Fruit fly (Drosophila melanogaster) whole organism, embryonic: ENCODE data around the gene foxo.

Experiments
- Ada2b ChIP-seq: fragments of 200-800 bp; sonication (Bioruptor generic); IDR thresholded peaks from 2 replicates; pipeline ENCODE4 v1.3.6; 2022; ENCODE audit warnings: missing biosample characterization, missing genetic modification characterization
- Bdp1 ChIP-seq: fragments of 200-800 bp; sonication (Bioruptor generic); optimal IDR thresholded peaks from 3 replicates; lab custom pipeline; 2016; ENCODE audit warnings: missing biosample characterization, missing genetic modification characterization
- CG10431 ChIP-seq: fragments of 200-800 bp; sonication (Bioruptor generic); optimal IDR thresholded peaks from 3 replicates; lab custom pipeline; 2018; ENCODE audit warnings: missing biosample characterization, mild to moderate bottlenecking, missing genetic modification characterization
- CG10565 ChIP-seq: fragments of 200-800 bp; sonication (Bioruptor generic); optimal IDR thresholded peaks from 3 replicates; lab custom pipeline; 2016; ENCODE audit warnings: missing biosample characterization, mild to moderate bottlenecking, missing genetic modification characterization
- CG11560 ChIP-seq: fragments of 200-800 bp; sonication (Bioruptor generic); IDR thresholded peaks from 3 replicates; pipeline ENCODE4 v1.3.6; 2022; ENCODE audit warnings: missing biosample characterization, missing genetic modification characterization
- CG12391 ChIP-seq: fragments of 200-800 bp; sonication (Bioruptor generic); optimal IDR thresholded peaks from 3 replicates; lab custom pipeline; 2018; ENCODE audit warnings: missing biosample characterization, mild to moderate bottlenecking, missing genetic modification characterization, moderate library complexity
- CG13296 ChIP-seq: fragments of 200-800 bp; sonication (Bioruptor generic); optimal IDR thresholded peaks from 3 replicates; lab custom pipeline; 2018; ENCODE audit warnings: missing biosample characterization, mild to moderate bottlenecking, missing genetic modification characterization
- CG1832 ChIP-seq: fragments of 200-800 bp; sonication (Bioruptor generic); optimal IDR thresholded peaks from 2 replicates; lab custom pipeline; 2017; ENCODE audit warnings: missing biosample characterization, mild to moderate bottlenecking, missing genetic modification characterization, inconsistent platforms
- CG2889 ChIP-seq: fragments of 200-800 bp; sonication (Bioruptor generic); IDR thresholded peaks from 3 replicates; pipeline ENCODE4 v1.3.6; 2022; ENCODE audit warnings: missing biosample characterization, missing genetic modification characterization
- CG31365 ChIP-seq: fragments of 200-800 bp; sonication (Bioruptor generic); optimal IDR thresholded peaks from 2 replicates; lab custom pipeline; 2018; ENCODE audit warnings: missing biosample characterization, mild to moderate bottlenecking, missing genetic modification characterization
- CG4707 ChIP-seq: fragments of 200-800 bp; sonication (Bioruptor generic); optimal IDR thresholded peaks from 2 replicates; lab custom pipeline; 2018; ENCODE audit warnings: missing biosample characterization, mild to moderate bottlenecking, missing genetic modification characterization, moderate library complexity
- CG6272 ChIP-seq: fragments of 200-800 bp; sonication (Bioruptor generic); IDR thresholded peaks from 2 replicates; pipeline ENCODE4 v1.3.6; 2022; ENCODE audit warnings: missing biosample characterization, missing genetic modification characterization
- CG6813 ChIP-seq: fragments of 200-800 bp; sonication (Bioruptor generic); optimal IDR thresholded peaks from 2 replicates; lab custom pipeline; 2017; ENCODE audit warnings: missing biosample characterization, missing genetic modification characterization, mild to moderate bottlenecking, moderate library complexity, missing genetic modification reagents
- CG7372 ChIP-seq: fragments of 200-800 bp; sonication (Bioruptor generic); IDR thresholded peaks from 2 replicates; pipeline ENCODE4 v1.3.6; 2022; ENCODE audit warnings: missing biosample characterization, missing genetic modification characterization
- CG7987 ChIP-seq: fragments of 200-800 bp; sonication (Bioruptor generic); optimal IDR thresholded peaks from 2 replicates; lab custom pipeline; 2018; ENCODE audit warnings: missing biosample characterization, mild to moderate bottlenecking, missing genetic modification characterization, moderate library complexity
- CG8944 ChIP-seq: fragments of 200-800 bp; sonication (Bioruptor generic); optimal IDR thresholded peaks from 3 replicates; lab custom pipeline; 2016; ENCODE audit warnings: missing biosample characterization, missing genetic modification characterization
- CG9817 ChIP-seq: fragments of 200-800 bp; sonication (Bioruptor generic); optimal IDR thresholded peaks from 2 replicates; lab custom pipeline; 2018; ENCODE audit warnings: missing biosample characterization, mild to moderate bottlenecking, missing genetic modification characterization, moderate library complexity
- D19B ChIP-seq: fragments of 200-800 bp; sonication (Bioruptor generic); optimal IDR thresholded peaks from 2 replicates; lab custom pipeline; 2017; ENCODE audit warnings: missing biosample characterization, mild to moderate bottlenecking, missing genetic modification characterization
- Ets65A ChIP-seq: fragments of 200-800 bp; sonication (Bioruptor generic); peaks from one replicate; lab custom pipeline; 2016; ENCODE audit warnings: missing biosample characterization, missing genetic modification characterization
- GATAe ChIP-seq: fragments of 200-800 bp; sonication (Bioruptor generic); conservative IDR thresholded peaks from 2 replicates; pipeline ENCODE4 v1.3.6; 2022; ENCODE audit warnings: missing biosample characterization, missing genetic modification characterization
- Hr78 ChIP-seq, 2 experiments: fragments of 200-800 bp in 1 of 2; fragments of >200 bp in 1 of 2; sonication (Bioruptor generic) in 1 of 2; optimal IDR thresholded peaks; 2 replicates each; lab custom pipeline; 2017 to 2019; ENCODE audit warnings: missing biosample characterization in 2 of 2, missing genetic modification characterization in 2 of 2, mild to moderate bottlenecking in 1 of 2, moderate library complexity in 1 of 2
- Mad ChIP-seq: fragments of 200-800 bp; sonication (Bioruptor generic); optimal IDR thresholded peaks from 2 replicates; lab custom pipeline; 2016; ENCODE audit warnings: missing biosample characterization, missing genetic modification characterization
- Meics ChIP-seq: fragments of 200-800 bp; sonication (Bioruptor generic); optimal IDR thresholded peaks from 2 replicates; lab custom pipeline; 2017; ENCODE audit warnings: missing biosample characterization, mild to moderate bottlenecking, missing genetic modification characterization
- Nf-YC ChIP-seq: fragments of 200-800 bp; optimal IDR thresholded peaks from 3 replicates; lab custom pipeline; 2019; ENCODE audit warnings: missing biosample characterization, mild to moderate bottlenecking, missing genetic modification characterization, moderate library complexity
- Oli ChIP-seq: fragments of 200-800 bp; sonication (Bioruptor generic); optimal IDR thresholded peaks from 2 replicates; lab custom pipeline; 2018; ENCODE audit warnings: missing biosample characterization, mild to moderate bottlenecking, missing genetic modification characterization, moderate library complexity
- Rx ChIP-seq: fragments of 200-800 bp; sonication (Bioruptor generic); IDR thresholded peaks from 2 replicates; pipeline ENCODE4 v1.3.6; 2022; ENCODE audit warnings: missing biosample characterization, missing genetic modification characterization
- Side ChIP-seq: fragments of 200-800 bp; sonication (Bioruptor generic); optimal IDR thresholded peaks from 2 replicates; lab custom pipeline; 2016; ENCODE audit warnings: missing biosample characterization, missing genetic modification characterization
- Sry-β ChIP-seq: fragments of 200-800 bp; sonication (Bioruptor generic); optimal IDR thresholded peaks from 2 replicates; lab custom pipeline; 2018; ENCODE audit warnings: missing biosample characterization, mild to moderate bottlenecking, missing genetic modification characterization, moderate library complexity
- Tbp ChIP-seq: fragments of >200 bp; optimal IDR thresholded peaks from 2 replicates; lab custom pipeline; 2018; ENCODE audit warnings: missing biosample characterization, missing genetic modification characterization
- Vsx1 ChIP-seq: fragments of 200-800 bp; sonication (Bioruptor generic); optimal IDR thresholded peaks from 2 replicates; lab custom pipeline; 2017; ENCODE audit warnings: missing biosample characterization, mild to moderate bottlenecking, missing genetic modification characterization, missing genetic modification reagents
- bowl ChIP-seq: fragments of 200-800 bp; sonication (Bioruptor generic); IDR thresholded peaks from 2 replicates; pipeline ENCODE4 v1.3.6; 2022; ENCODE audit warnings: missing biosample characterization, missing genetic modification characterization
- croc ChIP-seq: fragments of 200-800 bp; sonication (Bioruptor generic); conservative IDR thresholded peaks from 3 replicates; pipeline ENCODE4 v1.3.6; 2022; ENCODE audit warnings: missing biosample characterization, missing genetic modification characterization
- dmrt99B ChIP-seq: fragments of 200-800 bp; sonication (Bioruptor generic); optimal IDR thresholded peaks from 2 replicates; lab custom pipeline; 2018; ENCODE audit warnings: missing biosample characterization, mild to moderate bottlenecking, missing genetic modification characterization, moderate library complexity
- esg ChIP-seq: fragments of 200-800 bp; sonication (Bioruptor generic); conservative IDR thresholded peaks from 2 replicates; pipeline ENCODE4 v1.3.6; 2022; ENCODE audit warnings: missing biosample characterization, missing genetic modification characterization
- ewg ChIP-seq: fragments of 200-800 bp; sonication (Bioruptor generic); optimal IDR thresholded peaks from 3 replicates; lab custom pipeline; 2017; ENCODE audit warnings: mild to moderate bottlenecking, missing biosample characterization, missing genetic modification reagents, missing genetic modification characterization
- gcm2 ChIP-seq: fragments of 200-800 bp; sonication (Bioruptor generic); optimal IDR thresholded peaks from 2 replicates; lab custom pipeline; 2016; ENCODE audit warnings: missing biosample characterization, missing genetic modification characterization
- mirr ChIP-seq: fragments of 200-800 bp; sonication (Bioruptor generic); optimal IDR thresholded peaks from 3 replicates; lab custom pipeline; 2018; ENCODE audit warnings: missing biosample characterization, mild to moderate bottlenecking, missing genetic modification characterization
- pb ChIP-seq: fragments of 200-800 bp; sonication (Bioruptor generic); optimal IDR thresholded peaks from 3 replicates; lab custom pipeline; 2016; ENCODE audit warnings: missing biosample characterization, missing genetic modification characterization
- sens ChIP-seq: fragments of 200-800 bp; sonication (Bioruptor generic); peaks from one replicate; lab custom pipeline; 2016; ENCODE audit warnings: missing biosample characterization, missing genetic modification characterization
- sens-2 ChIP-seq: fragments of 200-800 bp; sonication (Bioruptor generic); IDR thresholded peaks from 2 replicates; pipeline ENCODE4 v1.3.6; 2022; ENCODE audit warnings: missing biosample characterization, missing genetic modification characterization
- tgo ChIP-seq: fragments of 200-800 bp; sonication (Bioruptor generic); IDR thresholded peaks from 3 replicates; pipeline ENCODE4 v1.3.6; 2022; ENCODE audit warnings: missing biosample characterization, missing genetic modification characterization
- tll ChIP-seq, 2 experiments: fragments of 200-800 bp in 1 of 2; fragments of >200 bp in 1 of 2; sonication (Bioruptor generic) in 1 of 2; optimal IDR thresholded peaks; 2 replicates each; lab custom pipeline; 2017 to 2019; ENCODE audit warnings: missing biosample characterization in 2 of 2, missing genetic modification characterization in 2 of 2, mild to moderate bottlenecking in 1 of 2, moderate library complexity in 1 of 2
- unc-4 ChIP-seq: fragments of 200-800 bp; sonication (Bioruptor generic); IDR thresholded peaks from 2 replicates; pipeline ENCODE4 v1.3.6; 2022; ENCODE audit warnings: missing biosample characterization, missing genetic modification characterization; ENCODE audit not compliant: partially characterized antibody

Gene foxo

DNA sequence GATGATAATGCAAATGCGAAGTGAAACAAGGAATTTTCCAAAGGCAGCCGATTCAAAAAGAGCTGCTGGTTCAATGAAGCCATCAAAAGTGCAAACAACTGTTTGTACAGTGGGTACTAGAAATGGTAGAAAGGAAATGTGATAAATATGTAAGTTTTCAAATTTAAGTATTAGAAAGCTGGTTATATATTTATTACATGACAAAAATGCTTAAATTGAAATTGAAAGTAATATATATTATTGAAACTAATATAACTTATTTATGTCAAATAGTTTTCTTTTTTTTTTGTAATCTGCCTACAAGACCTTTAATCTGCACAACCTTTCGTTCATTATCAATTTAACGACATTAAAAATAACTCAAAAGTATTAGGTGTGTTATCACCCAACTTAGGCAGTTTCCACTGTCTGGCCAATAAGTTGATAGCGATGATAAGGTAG lies 8.0 kb upstream of the foxo start (continued):
- TF ChIP-seq Ets65A = no peak
- no peak for TF ChIP-seq mirr (GFP tag; lab: Kevin White, UChicago)
- no peak for TF ChIP-seq bowl
- no peak for TF ChIP-seq ewg (GFP tag; lab: Kevin White, UChicago)
- TF ChIP-seq unc-4 (GFP tag; lab: Robert Waterston, UW) = no peak
- TF ChIP-seq CG10431 (GFP tag; lab: Kevin White, UChicago) = no peak
- no peak for TF ChIP-seq Sry-β (GFP tag; lab: Kevin White, UChicago)
- TF ChIP-seq Nf-YC (tag; lab: Kevin White, UChicago) = peak; percentile 1
- no peak for TF ChIP-seq CG6272 (GFP tag; lab: Robert Waterston, UW)
- TF ChIP-seq CG9817 (tag; lab: Kevin White, UChicago) = no peak
- peak; percentile 35 for TF ChIP-seq Meics (GFP tag; lab: Kevin White, UChicago)
- TF ChIP-seq esg = no peak
- peak; percentile 56 for TF ChIP-seq sens (GFP tag; lab: Kevin White, UChicago)
- no peak for TF ChIP-seq CG8944
- no peak for TF ChIP-seq CG1832
- TF ChIP-seq D19B (GFP tag; lab: Kevin White, UChicago) = no peak
- TF ChIP-seq Rx (GFP tag; lab: Robert Waterston, UW) = no peak
- TF ChIP-seq Bdp1 (GFP tag; lab: Kevin White, UChicago) = no peak
- no peak for TF ChIP-seq CG7372
- TF ChIP-seq Ada2b = no peak
- TF ChIP-seq CG6813 (GFP tag; lab: Kevin White, UChicago) = no peak
- no peak for TF ChIP-seq pb (GFP tag; lab: Kevin White, UChicago)
- no peak for TF ChIP-seq CG10565 (GFP tag; lab: Kevin White, UChicago)
- peak; percentile 19 for TF ChIP-seq Oli (tag; lab: Kevin White, UChicago)
- no peak for TF ChIP-seq tgo (GFP tag; lab: Robert Waterston, UW)
- TF ChIP-seq tll (GFP tag; optimal IDR thresholded peaks at IDR 0.05; lab: Kevin White, UChicago) = no peak
- TF ChIP-seq croc (GFP tag; lab: Robert Waterston, UW) = no peak
- TF ChIP-seq GATAe = 0 out of 2 replicates have a peak, but pooled peaks have one; percentile 25
- TF ChIP-seq Vsx1 (GFP tag; lab: Kevin White, UChicago) = no peak
- TF ChIP-seq CG11560 = no peak
- no peak for TF ChIP-seq CG4707
- TF ChIP-seq CG7987 (GFP tag; lab: Kevin White, UChicago) = no peak
- no peak for TF ChIP-seq gcm2 (GFP tag; lab: Kevin White, UChicago)
- no peak for TF ChIP-seq CG31365
- peak; percentile 26 for TF ChIP-seq CG13296 (GFP tag; lab: Kevin White, UChicago)
- peak; percentile 20 for TF ChIP-seq CG12391 (tag; lab: Kevin White, UChicago)
- no peak for TF ChIP-seq CG2889
- TF ChIP-seq dmrt99B (tag; lab: Kevin White, UChicago) = no peak
- TF ChIP-seq Tbp (GFP tag; lab: Kevin White, UChicago) = no peak
- TF ChIP-seq sens-2 (GFP tag; lab: Robert Waterston, UW) = no peak
- TF ChIP-seq Hr78 (GFP tag; optimal IDR thresholded peaks at IDR 0.05; lab: Kevin White, UChicago) = no peak
- no peak for TF ChIP-seq Side (GFP tag; lab: Kevin White, UChicago)
- no peak for TF ChIP-seq Mad (GFP tag; lab: Kevin White, UChicago)
